Fruit fly (Drosophila melanogaster) whole organism, prepupa: ENCODE results near the gene CG8500.
A peak's percentile ranks its signal among the peaks of the same experiment; 100 is the strongest.

ENCODE experiments used
- Blimp-1 ChIP-seq: fragments of 200-800 bp; sonication (Bioruptor generic); optimal IDR thresholded peaks from 3 replicates; lab custom pipeline; 2017; ENCODE audit warnings: missing biosample characterization, missing genetic modification characterization, mild to moderate bottlenecking, moderate library complexity, missing genetic modification reagents
- CG11294 ChIP-seq: fragments of 200-800 bp; sonication (Bioruptor generic); IDR thresholded peaks from 2 replicates; pipeline ENCODE4 v1.3.6; 2022; ENCODE audit warnings: missing biosample characterization, missing genetic modification characterization
- CG11762 ChIP-seq: fragments of 200-800 bp; sonication (Bioruptor generic); optimal IDR thresholded peaks from 3 replicates; lab custom pipeline; 2016; ENCODE audit warnings: missing biosample characterization, missing genetic modification characterization; ENCODE audit not compliant: insufficient read depth
- CG11902 ChIP-seq: fragments of 200-800 bp; sonication (Bioruptor generic); optimal IDR thresholded peaks from 3 replicates; lab custom pipeline; 2016; ENCODE audit warnings: missing biosample characterization, missing genetic modification characterization
- CG1621 ChIP-seq: fragments of 200-800 bp; sonication (Bioruptor generic); optimal IDR thresholded peaks from 3 replicates; lab custom pipeline; 2018; ENCODE audit warnings: missing biosample characterization, mild to moderate bottlenecking, missing genetic modification characterization
- CG16779 ChIP-seq: fragments of 200-800 bp; sonication (Bioruptor generic); optimal IDR thresholded peaks from 3 replicates; lab custom pipeline; 2017; ENCODE audit warnings: missing biosample characterization, mild to moderate bottlenecking, missing genetic modification characterization
- CG3032 ChIP-seq: fragments of 200-800 bp; optimal IDR thresholded peaks from 2 replicates; lab custom pipeline; 2019; ENCODE audit warnings: missing biosample characterization, mild to moderate bottlenecking, missing genetic modification characterization, moderate library complexity
- CG31627 ChIP-seq: fragments of 200-800 bp; sonication (Bioruptor generic); optimal IDR thresholded peaks from 3 replicates; lab custom pipeline; 2016; ENCODE audit warnings: missing biosample characterization, missing genetic modification characterization
- CG32006 ChIP-seq: fragments of 200-800 bp; sonication (Bioruptor generic); optimal IDR thresholded peaks from 3 replicates; lab custom pipeline; 2017; ENCODE audit warnings: missing biosample characterization, mild to moderate bottlenecking, missing genetic modification characterization
- CG34406 ChIP-seq: fragments of 200-800 bp; sonication (Bioruptor generic); optimal IDR thresholded peaks from 3 replicates; lab custom pipeline; 2016; ENCODE audit warnings: missing biosample characterization, missing genetic modification characterization
- CG3919 ChIP-seq: fragments of 200-800 bp; sonication (Bioruptor generic); optimal IDR thresholded peaks from 3 replicates; lab custom pipeline; 2016; ENCODE audit warnings: missing biosample characterization, missing genetic modification characterization
- CG4318 ChIP-seq: fragments of 200-800 bp; sonication (Bioruptor generic); optimal IDR thresholded peaks from 3 replicates; lab custom pipeline; 2017; ENCODE audit warnings: missing biosample characterization, mild to moderate bottlenecking, missing genetic modification characterization
- CG6163 ChIP-seq: fragments of 200-800 bp; sonication (Bioruptor generic); IDR thresholded peaks from 3 replicates; pipeline ENCODE4 v1.3.6; 2022; ENCODE audit warnings: missing biosample characterization, missing genetic modification characterization
- CG6276 ChIP-seq: fragments of 200-800 bp; sonication (Bioruptor generic); optimal IDR thresholded peaks from 2 replicates; lab custom pipeline; 2017; ENCODE audit warnings: missing biosample characterization, mild to moderate bottlenecking, missing genetic modification characterization
- CG6792 ChIP-seq: fragments of 200-800 bp; sonication (Bioruptor generic); optimal IDR thresholded peaks from 3 replicates; lab custom pipeline; 2016; ENCODE audit warnings: missing biosample characterization, missing genetic modification characterization
- CG6808 ChIP-seq: fragments of 200-800 bp; sonication (Bioruptor generic); optimal IDR thresholded peaks from 3 replicates; lab custom pipeline; 2017; ENCODE audit warnings: missing biosample characterization, missing genetic modification characterization, mild to moderate bottlenecking, moderate library complexity, missing genetic modification reagents
- CG8319 ChIP-seq: fragments of 200-800 bp; sonication (Bioruptor generic); optimal IDR thresholded peaks from 3 replicates; lab custom pipeline; 2016; ENCODE audit warnings: missing biosample characterization, missing genetic modification characterization
- CG8632 ChIP-seq: fragments of 200-800 bp; sonication (Bioruptor generic); optimal IDR thresholded peaks from 3 replicates; lab custom pipeline; 2016; ENCODE audit warnings: missing biosample characterization, missing genetic modification characterization
- CG9139 ChIP-seq: fragments of 200-800 bp; sonication (Bioruptor generic); optimal IDR thresholded peaks from 3 replicates; lab custom pipeline; 2017; ENCODE audit warnings: missing biosample characterization, mild to moderate bottlenecking, missing genetic modification characterization
- Eip75B ChIP-seq: fragments of 200-800 bp; sonication (Bioruptor generic); optimal IDR thresholded peaks from 3 replicates; lab custom pipeline; 2016; ENCODE audit warnings: missing biosample characterization, missing genetic modification characterization
- Eip78C ChIP-seq: fragments of 200-800 bp; sonication (Bioruptor generic); peaks from one replicate; lab custom pipeline; 2016; ENCODE audit warnings: missing biosample characterization, missing genetic modification characterization
- Eip93F ChIP-seq: fragments of 200-800 bp; sonication (Bioruptor generic); optimal IDR thresholded peaks from 2 replicates; lab custom pipeline; 2016; ENCODE audit warnings: missing biosample characterization, mild to moderate bottlenecking, missing genetic modification characterization
- Ets96B ChIP-seq: fragments of 200-800 bp; optimal IDR thresholded peaks from 2 replicates; lab custom pipeline; 2019; ENCODE audit warnings: missing biosample characterization, mild to moderate bottlenecking, missing genetic modification characterization, moderate library complexity
- Gug ChIP-seq: fragments of 200-800 bp; sonication (Bioruptor generic); IDR thresholded peaks from 2 replicates; pipeline ENCODE4 v1.3.6; 2022; ENCODE audit warnings: missing biosample characterization, missing genetic modification characterization
- Hr39 ChIP-seq: fragments of 200-800 bp; sonication (Bioruptor generic); optimal IDR thresholded peaks from 2 replicates; lab custom pipeline; 2016; ENCODE audit warnings: missing biosample characterization, missing genetic modification characterization
- Lpt ChIP-seq: fragments of 200-800 bp; sonication (Bioruptor generic); optimal IDR thresholded peaks from 3 replicates; lab custom pipeline; 2016; ENCODE audit warnings: missing biosample characterization, missing genetic modification characterization
- Met ChIP-seq: fragments of 200-800 bp; sonication (Bioruptor generic); optimal IDR thresholded peaks from 3 replicates; lab custom pipeline; 2016; ENCODE audit warnings: missing biosample characterization, missing genetic modification characterization
- OdsH ChIP-seq: fragments of 200-800 bp; sonication (Bioruptor generic); optimal IDR thresholded peaks from 3 replicates; lab custom pipeline; 2016; ENCODE audit warnings: missing biosample characterization, missing genetic modification characterization
- Smox ChIP-seq: fragments of 200-800 bp; sonication (Bioruptor generic); optimal IDR thresholded peaks from 3 replicates; lab custom pipeline; 2016; ENCODE audit warnings: missing biosample characterization, missing genetic modification characterization
- Sox15 ChIP-seq: fragments of 200-800 bp; sonication (Bioruptor generic); optimal IDR thresholded peaks from 3 replicates; lab custom pipeline; 2016; ENCODE audit warnings: missing biosample characterization, missing genetic modification characterization
- achi ChIP-seq: fragments of 200-800 bp; sonication (Bioruptor generic); optimal IDR thresholded peaks from 3 replicates; lab custom pipeline; 2016; ENCODE audit warnings: missing biosample characterization, missing genetic modification characterization
- acj6 ChIP-seq: fragments of 200-800 bp; sonication (Bioruptor generic); optimal IDR thresholded peaks from 3 replicates; lab custom pipeline; 2016; ENCODE audit warnings: missing biosample characterization, missing genetic modification characterization
- dac ChIP-seq: fragments of 200-800 bp; sonication (Bioruptor generic); optimal IDR thresholded peaks from 2 replicates; lab custom pipeline; 2017; ENCODE audit warnings: missing biosample characterization, mild to moderate bottlenecking, missing genetic modification characterization
- eg ChIP-seq: fragments of 200-800 bp; sonication (Bioruptor generic); IDR thresholded peaks from 3 replicates; pipeline ENCODE4 v1.3.6; 2022; ENCODE audit warnings: missing biosample characterization, missing genetic modification characterization
- esn ChIP-seq: fragments of 200-800 bp; sonication (Bioruptor generic); optimal IDR thresholded peaks from 2 replicates; lab custom pipeline; 2016; ENCODE audit warnings: missing biosample characterization, mild to moderate bottlenecking, missing genetic modification characterization, moderate library complexity
- fd59A ChIP-seq: fragments of 200-800 bp; sonication (Bioruptor generic); optimal IDR thresholded peaks from 2 replicates; lab custom pipeline; 2017; ENCODE audit warnings: missing biosample characterization, mild to moderate bottlenecking, missing genetic modification characterization, missing genetic modification reagents
- fd85E ChIP-seq: fragments of 200-800 bp; sonication (Bioruptor generic); optimal IDR thresholded peaks from 3 replicates; lab custom pipeline; 2016; ENCODE audit warnings: missing biosample characterization, missing genetic modification characterization
- fkh ChIP-seq: fragments of 200-800 bp; sonication (Bioruptor generic); optimal IDR thresholded peaks from 3 replicates; lab custom pipeline; 2017; ENCODE audit warnings: missing biosample characterization, mild to moderate bottlenecking, missing genetic modification characterization, moderate library complexity
- net ChIP-seq: fragments of 200-800 bp; sonication (Bioruptor generic); optimal IDR thresholded peaks from 3 replicates; lab custom pipeline; 2016; ENCODE audit warnings: missing biosample characterization, missing genetic modification characterization
- pdm3 ChIP-seq: fragments of 200-800 bp; sonication (Bioruptor generic); optimal IDR thresholded peaks from 3 replicates; lab custom pipeline; 2016; ENCODE audit warnings: missing biosample characterization, missing genetic modification characterization
- salr ChIP-seq, 2 experiments: fragments of 200-800 bp; sonication (Bioruptor generic); optimal IDR thresholded peaks; 3 replicates each; lab custom pipeline; 2016 to 2018; ENCODE audit warnings: missing biosample characterization in 2 of 2, missing genetic modification characterization in 2 of 2, mild to moderate bottlenecking in 1 of 2
- spab ChIP-seq: fragments of 200-800 bp; sonication (Bioruptor generic); optimal IDR thresholded peaks from 2 replicates; lab custom pipeline; 2017; ENCODE audit warnings: missing biosample characterization, mild to moderate bottlenecking, missing genetic modification characterization, missing genetic modification reagents
- svp ChIP-seq: fragments of 200-800 bp; sonication (Bioruptor generic); peaks from one replicate; lab custom pipeline; 2016; ENCODE audit warnings: missing biosample characterization, missing genetic modification characterization
- topi ChIP-seq: fragments of 200-800 bp; sonication (Bioruptor generic); optimal IDR thresholded peaks from 3 replicates; lab custom pipeline; 2016; ENCODE audit warnings: missing biosample characterization, missing genetic modification characterization

Gene CG8500

DNA sequence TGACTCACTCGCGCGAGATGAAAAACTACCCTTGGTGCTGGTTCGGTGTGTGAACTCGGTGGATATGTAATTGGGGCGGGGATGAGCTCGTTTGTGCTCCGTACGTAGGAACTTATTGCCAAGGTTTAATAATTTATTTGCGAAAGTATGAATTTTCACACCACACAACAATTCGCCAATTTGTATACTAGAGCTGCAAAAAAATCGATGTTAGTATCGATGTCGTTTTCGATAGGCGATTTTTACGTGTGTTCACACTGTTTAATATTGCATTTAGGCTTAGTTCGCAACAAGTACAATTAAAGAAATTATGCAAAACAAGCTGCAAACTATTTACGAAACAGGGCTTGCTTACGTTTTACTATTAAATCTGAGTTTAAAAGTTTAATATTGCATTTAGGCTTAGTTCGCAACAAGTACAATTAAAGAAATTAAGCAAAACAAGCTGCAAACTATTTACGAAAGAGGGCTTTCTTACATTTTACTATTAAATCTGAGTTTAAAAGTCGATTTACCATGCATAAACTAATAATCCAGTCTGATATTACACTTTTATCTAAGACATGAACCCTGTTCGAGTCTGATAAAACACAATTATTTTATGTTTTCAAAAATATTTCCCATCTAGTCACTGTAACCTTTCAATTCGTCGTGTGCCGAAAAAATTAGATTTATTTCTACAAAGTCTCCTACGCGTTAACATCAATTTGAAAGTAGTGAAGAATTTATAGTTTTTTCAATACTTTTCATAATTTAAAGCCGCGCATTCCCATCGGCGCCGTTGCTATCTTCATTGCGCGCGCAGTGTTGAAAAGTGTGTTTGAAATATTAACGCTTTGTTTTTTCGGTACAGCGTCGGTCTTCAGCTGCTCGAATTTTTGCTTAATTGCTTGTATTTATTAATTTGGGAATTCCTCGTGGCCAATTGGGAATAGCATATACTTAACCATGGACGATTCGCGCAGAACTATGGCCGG is 21.2 kb upstream of the CG8500 start, which contains the start of the genes Snap24 and CG8478:
Gene Snap24 (minus strand): TSS at position 196 of the 977 bp plus-strand sequence.
Gene CG8478 (plus strand): TSS at position 696 of the 977 bp plus-strand sequence.
- TF ChIP-seq Eip78C (GFP tag; lab: Kevin White, UChicago) (peak; percentile 61), CG3919 (no peak), CG3032 (tag; lab: Kevin White, UChicago) (peak; percentile 13), topi (GFP tag; lab: Kevin White, UChicago) (peak; percentile 44)
- TF ChIP-seq, all 60 proteins: peak for 3

DNA sequence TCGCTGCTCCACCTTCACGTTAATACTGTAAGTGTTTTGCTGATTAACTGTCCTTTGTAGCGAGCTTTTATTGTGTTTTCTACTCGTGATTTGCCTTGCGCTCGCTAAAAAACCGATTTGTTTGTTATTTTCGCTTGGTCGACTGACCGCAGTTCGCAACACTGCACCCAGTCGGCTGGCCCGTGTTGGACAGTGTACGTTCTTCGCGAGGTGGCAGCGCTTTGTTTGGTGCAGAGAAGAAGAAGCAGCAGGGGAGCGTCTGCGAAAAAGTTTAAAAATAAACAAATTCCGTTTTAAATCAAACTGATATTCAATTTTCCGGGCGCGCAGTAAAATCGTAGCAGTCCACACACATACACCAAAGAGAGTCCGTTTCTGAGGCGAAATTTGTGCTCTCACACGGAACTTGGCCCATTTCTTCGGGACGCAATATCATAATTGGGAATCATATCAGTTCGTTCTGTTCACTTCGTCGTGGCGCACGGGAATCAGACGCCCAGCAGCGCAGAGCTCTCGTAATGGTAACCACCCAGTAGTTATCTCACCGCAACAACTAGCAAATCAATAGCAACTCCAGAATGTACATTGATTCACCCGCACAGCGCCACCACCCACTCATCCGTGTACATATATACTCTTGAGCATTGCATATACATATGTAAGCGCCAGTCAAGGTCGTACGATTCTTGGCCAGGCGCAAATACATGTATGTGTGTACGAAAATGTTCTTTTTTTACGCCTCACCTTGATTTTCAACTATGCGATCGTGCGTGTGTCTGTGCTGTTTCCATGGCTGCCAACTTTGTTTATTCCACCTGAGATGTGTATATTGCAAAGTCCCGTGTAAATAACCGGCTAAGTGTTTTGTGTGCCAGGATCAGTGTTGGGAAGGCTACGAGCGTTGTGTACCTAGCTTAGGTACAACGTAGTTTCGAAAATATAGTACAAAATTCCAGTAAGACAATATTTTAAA is 16.5 kb upstream of the CG8500 start, which contains the start of gene Naa80:
Gene Naa80 (plus strand): TSS at position 215 of the 973 bp plus-strand sequence.
- TF ChIP-seq acj6 (GFP tag; lab: Kevin White, UChicago) (peak; percentile 44), CG3919 (peak; percentile 71), CG6163 (GFP tag; lab: Robert Waterston, UW) (peak; percentile 59; the same call in 2 of the 3 replicates), CG9139 (no peak), Eip75B (GFP tag; lab: Kevin White, UChicago) (peak; percentile 64), net (GFP tag; lab: Kevin White, UChicago) (peak; percentile 59), CG6276 (GFP tag; lab: Kevin White, UChicago) (no peak), fd85E (GFP tag; lab: Kevin White, UChicago) (no peak), CG11902 (peak; percentile 32), spab (GFP tag; lab: Kevin White, UChicago) (peak; percentile 28), CG6792 (peak; percentile 59), CG8319 (GFP tag; lab: Kevin White, UChicago) (peak; percentile 8), CG8632 (peak; percentile 46), fd59A (GFP tag; lab: Kevin White, UChicago) (peak; percentile 20), pdm3 (GFP tag; lab: Kevin White, UChicago) (no peak), Smox (GFP tag; lab: Kevin White, UChicago) (no peak), topi (GFP tag; lab: Kevin White, UChicago) (peak; percentile 82), CG1621 (tag; lab: Kevin White, UChicago) (peak; percentile 83), Met (no peak), CG32006 (GFP tag; lab: Kevin White, UChicago) (no peak), Ets96B (no peak), CG16779 (no peak), fkh (GFP tag; lab: Kevin White, UChicago) (peak; percentile 80), Hr39 (GFP tag; lab: Kevin White, UChicago) (peak; percentile 67), Eip93F (GFP tag; lab: Kevin White, UChicago) (no peak), dac (GFP tag; lab: Kevin White, UChicago) (no peak), salr (GFP tag; optimal IDR thresholded peaks at IDR 0.05; lab: Kevin White, UChicago) (peak in 1 of 2 experiments; percentile 56), Gug (GFP tag; lab: Robert Waterston, UW) (no peak), esn (peak; percentile 68), achi (peak; percentile 48), Blimp-1 (GFP tag; lab: Kevin White, UChicago) (no peak), CG34406 (GFP tag; lab: Kevin White, UChicago) (peak; percentile 40), svp (GFP tag; lab: Kevin White, UChicago) (no peak), CG6808 (GFP tag; lab: Kevin White, UChicago) (peak; percentile 57), CG31627 (GFP tag; lab: Kevin White, UChicago) (peak; percentile 79), OdsH (peak; percentile 42), Sox15 (GFP tag; lab: Kevin White, UChicago) (peak; percentile 24), Lpt (GFP tag; lab: Kevin White, UChicago) (peak; percentile 35), CG11762 (GFP tag; lab: Kevin White, UChicago) (no peak), CG3032 (tag; lab: Kevin White, UChicago) (peak; percentile 38), CG11294 (no peak), eg (0 out of 3 replicates have a peak, but pooled peaks have one; percentile 30), CG4318 (GFP tag; lab: Kevin White, UChicago) (no peak)
